Worm (Caenorhabditis elegans) whole organism, dauer: Measurements from ENCODE around the gene W06F12.2.

ENCODE experiments used
- unc-62 ChIP-seq: sonication (generic microtip); optimal IDR thresholded peaks from 2 replicates; lab custom pipeline; 2017; ENCODE audit warnings: missing biosample characterization, missing genetic modification reagents, missing genetic modification characterization

W06F12.2 gene

DNA sequence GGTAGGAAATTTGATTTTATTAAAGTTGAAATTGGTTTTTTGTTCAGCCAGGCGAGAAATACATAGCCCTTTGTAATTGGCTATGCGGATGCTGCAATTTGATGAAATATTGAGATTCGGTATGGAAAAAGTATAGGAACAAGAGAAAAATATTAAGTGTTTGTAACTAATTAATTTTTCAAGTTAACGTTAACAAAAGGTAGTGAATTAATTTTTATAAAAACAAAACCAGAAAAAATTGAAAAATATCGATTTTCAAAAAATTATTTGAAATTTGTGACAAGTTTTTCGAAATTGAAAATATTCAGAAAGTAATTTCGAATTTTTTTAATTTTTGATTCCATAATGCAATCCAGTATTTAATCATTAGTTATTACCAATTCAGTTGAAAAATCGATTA lies at the start of gene W06F12.2:
TSS of gene W06F12.2 (minus strand) at position 101 of the 400 bp plus-strand sequence.
- TF ChIP-seq unc-62 (GFP tag; lab: Kevin White, UChicago) = no peak

DNA sequence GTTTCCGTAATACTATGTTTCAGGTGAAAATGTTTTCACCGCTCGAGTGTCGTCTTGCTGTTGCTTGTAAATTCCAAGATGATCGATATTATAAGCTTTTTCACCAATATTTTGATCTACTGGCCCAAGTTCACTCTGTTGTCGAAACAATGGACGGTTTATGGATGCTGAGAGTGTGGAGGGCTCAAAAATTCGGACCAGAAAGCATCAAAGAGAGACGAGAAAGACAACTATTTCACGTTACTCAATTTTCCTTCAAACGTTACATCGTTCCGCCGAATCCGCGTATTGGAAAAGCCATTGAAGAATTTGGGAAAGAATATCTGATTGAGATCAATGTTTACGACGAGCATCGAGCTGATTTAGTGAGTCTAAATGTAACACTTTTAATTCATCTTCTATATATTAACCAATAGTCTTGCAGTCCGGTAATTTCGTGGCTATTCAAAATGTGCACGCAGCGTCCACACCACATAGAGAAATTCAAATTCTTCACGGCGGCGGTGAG lies 48.8 kb upstream of the W06F12.2 start, which contains the start of gene pot-3:
TSS of gene pot-3 (plus strand) at position 17 of the 508 bp plus-strand sequence.
- TF ChIP-seq unc-62 (GFP tag; lab: Kevin White, UChicago) = no peak

- no peak for TF ChIP-seq unc-62 (GFP tag; lab: Kevin White, UChicago)
These were observed 48.0 kb upstream of the W06F12.2 start for ce11 chrIII:13779360-13780093.

ce11 chrIII:13778816-13779215 lies 47.3 kb upstream of the W06F12.2 start:
- no peak for TF ChIP-seq unc-62 (GFP tag; lab: Kevin White, UChicago)

ce11 chrIII:13772876-13773275 lies 41.4 kb upstream of the W06F12.2 start, which contains the start of gene mdt-29:
mdt-29 (plus strand) TSS chrIII:13773176.
- no peak for TF ChIP-seq unc-62 (GFP tag; lab: Kevin White, UChicago)

- TF ChIP-seq unc-62 (GFP tag; lab: Kevin White, UChicago) = no peak
These were observed 39.7 kb upstream of the W06F12.2 start, which contains the start of the genes cyk-4 and pdr-1 for ce11 chrIII:13771145-13771544. cyk-4 (minus strand) TSS chrIII:13771224. pdr-1 (plus strand) TSS chrIII:13771513.

DNA sequence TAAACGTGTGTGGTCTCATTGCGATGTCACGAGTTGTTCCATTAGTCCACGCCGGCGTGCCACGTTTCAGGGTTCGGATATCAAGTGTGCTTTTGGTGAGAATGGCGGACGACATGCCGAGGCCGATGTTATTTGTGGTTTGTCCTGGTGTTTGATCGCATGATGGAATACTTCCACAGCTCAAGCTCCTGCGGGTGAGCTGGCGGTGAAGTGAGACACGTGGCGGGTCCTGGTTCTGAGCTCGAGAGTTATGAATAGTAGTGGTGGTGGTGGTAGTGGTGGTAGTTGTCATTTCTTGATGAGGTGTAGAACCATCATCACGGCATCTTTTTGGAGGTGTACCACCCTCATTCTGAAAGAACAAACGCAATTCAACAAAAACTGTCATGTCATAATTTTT lies 38.5 kb upstream of the W06F12.2 start:
- no peak for TF ChIP-seq unc-62 (GFP tag; lab: Kevin White, UChicago)

DNA sequence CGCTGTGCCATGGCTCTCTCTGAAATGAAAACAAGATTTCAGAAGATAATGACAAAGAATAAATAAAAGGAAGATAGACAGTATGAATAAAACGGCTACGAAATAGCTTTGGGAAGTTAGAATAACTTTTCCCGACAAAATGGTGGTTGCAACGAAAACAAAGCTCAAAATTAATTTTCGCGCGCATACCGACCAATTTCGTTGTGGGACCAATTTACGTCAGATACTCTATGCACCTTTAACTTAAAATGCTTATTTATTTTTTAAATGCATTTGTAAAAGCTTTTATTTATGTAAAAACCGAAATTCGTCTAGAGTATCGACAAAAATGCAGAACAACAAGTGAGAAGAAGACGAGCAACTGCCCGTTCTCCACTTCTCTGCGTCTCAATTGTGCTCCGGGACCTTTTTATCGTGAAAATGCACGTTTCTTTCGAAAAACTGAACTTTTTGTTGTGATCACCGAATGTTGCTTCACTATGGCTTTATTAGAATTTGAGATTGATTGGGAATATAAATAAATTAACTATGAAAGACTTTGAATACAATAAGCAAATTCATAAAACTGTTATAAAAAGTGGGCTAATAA lies 36.7 kb upstream of the W06F12.2 start, which contains the start of gene rml-1:
TSS of gene rml-1 (minus strand) at position 19 of the 589 bp plus-strand sequence.
- no peak for TF ChIP-seq unc-62 (GFP tag; lab: Kevin White, UChicago)

DNA sequence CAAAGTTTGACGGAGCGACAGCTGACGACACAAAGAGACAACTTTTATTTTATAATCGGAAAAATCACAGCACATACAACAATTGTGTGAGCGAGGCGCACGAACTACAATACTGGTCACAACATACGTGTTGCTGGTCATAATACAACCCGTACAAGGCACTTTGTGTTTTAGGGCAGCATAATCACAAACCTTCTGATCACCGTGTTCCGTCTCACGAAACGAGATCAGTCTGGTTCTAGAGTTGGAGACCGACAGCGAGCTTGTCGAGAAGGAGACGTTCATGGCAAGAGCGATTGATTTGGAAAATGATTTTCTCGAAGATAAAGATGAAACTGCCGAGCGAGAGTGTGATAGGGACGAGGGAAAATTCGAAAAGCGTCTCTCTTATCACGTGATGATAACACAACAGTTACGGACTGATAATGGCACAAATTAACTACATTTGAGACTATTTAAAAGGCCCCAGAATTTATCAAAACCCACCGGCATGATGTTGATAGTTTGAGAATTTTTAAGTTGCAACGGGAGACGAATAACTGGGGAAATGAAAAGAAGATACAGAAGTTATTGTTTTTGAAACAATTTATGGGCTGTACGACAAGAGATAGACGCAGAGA lies 35.3 kb upstream of the W06F12.2 start:
- no peak for TF ChIP-seq unc-62 (GFP tag; lab: Kevin White, UChicago)

DNA sequence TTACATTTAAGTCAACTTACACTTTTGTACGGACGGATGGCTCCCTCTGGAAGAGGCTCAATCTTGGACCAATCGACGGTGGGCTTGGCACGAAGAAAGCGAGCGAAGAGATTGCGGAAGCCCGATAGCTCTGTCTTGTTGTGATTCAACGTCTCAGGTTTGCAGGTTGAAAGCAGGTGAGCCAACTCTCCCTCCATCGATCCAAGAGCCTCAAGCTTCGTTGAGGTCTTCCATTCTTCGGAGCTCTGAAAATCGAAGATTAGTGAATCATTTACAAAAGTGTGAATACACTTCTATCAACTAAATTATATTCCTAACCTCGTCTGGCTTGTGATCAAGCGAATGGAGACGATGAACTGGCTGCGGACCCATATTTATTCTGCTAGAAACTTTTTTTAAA lies 34.3 kb upstream of the W06F12.2 start:
- TF ChIP-seq unc-62 (GFP tag; lab: Kevin White, UChicago) = no peak

DNA sequence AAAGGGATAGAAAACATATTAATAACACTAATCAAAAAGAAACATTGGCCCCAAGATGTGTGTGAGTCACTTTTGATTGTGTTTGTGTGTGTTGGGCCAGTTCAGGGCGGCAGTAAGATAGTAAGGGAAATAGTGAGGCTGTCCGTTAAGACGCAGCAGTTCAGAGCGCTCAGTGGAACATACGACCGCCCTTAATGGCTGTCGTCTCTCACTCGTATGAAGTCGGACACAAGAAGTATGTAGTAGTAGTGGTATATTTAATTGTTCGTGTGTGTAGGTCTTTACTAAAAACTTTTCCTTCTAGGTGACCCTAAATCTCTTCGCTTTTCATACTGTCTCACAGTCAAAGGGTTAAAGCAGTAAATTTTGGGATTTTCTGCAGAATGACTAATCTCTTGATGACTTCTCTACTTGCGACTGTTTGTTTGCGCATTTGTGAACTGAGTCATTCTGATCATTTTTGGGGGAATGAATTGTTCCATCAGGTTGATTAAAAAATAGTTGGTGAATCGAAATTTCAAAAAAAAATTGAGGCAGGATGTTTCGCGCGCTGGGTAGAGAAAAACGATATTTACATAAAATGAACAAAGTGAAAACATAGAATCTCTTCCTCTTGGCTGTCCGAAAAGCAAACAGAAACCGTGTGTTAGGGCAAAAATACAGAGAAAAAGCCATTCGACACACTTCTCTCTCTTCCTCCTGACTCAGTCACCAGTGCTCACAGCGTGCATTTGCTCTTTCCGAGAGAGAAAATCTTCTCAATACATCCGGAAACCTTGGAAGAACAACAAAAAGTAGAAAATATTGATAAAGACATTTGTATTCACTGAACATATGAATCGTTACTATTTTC lies 32.0 kb upstream of the W06F12.2 start:
- TF ChIP-seq unc-62 (GFP tag; lab: Kevin White, UChicago) = no peak

ce11 chrIII:13762046-13762445 lies 30.6 kb upstream of the W06F12.2 start, which contains the start of gene dbn-1:
dbn-1 (minus strand) TSS chrIII:13762069.
- TF ChIP-seq unc-62 (GFP tag; lab: Kevin White, UChicago) = no peak

DNA sequence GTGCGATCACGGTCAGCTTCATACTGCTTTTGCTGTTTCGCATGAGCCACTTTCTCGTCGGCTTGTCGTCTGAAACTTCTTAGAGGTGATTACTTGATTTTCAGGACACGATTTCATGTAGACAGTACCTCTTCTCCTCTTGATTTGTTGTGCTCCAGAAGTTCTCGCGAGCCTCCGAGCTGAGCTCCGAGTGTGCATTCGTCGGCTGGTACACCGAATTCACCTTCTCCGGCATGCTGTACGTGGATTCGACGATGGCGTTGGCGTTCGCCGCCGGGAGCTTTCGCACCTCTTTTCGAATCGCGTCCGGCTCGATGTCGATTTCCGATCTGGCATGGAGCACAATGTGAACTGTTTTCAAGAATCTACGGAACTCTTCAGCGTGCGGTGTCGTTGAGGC lies 29.5 kb upstream of the W06F12.2 start:
- TF ChIP-seq unc-62 (GFP tag; lab: Kevin White, UChicago) = no peak

- no peak for TF ChIP-seq unc-62 (GFP tag; lab: Kevin White, UChicago)
These were observed 28.2 kb upstream of the W06F12.2 start for ce11 chrIII:13759691-13760090.

ce11 chrIII:13755689-13756088 lies 24.2 kb upstream of the W06F12.2 start, which contains the start of gene toca-2:
toca-2 (plus strand) TSS chrIII:13755896.
- TF ChIP-seq unc-62 (GFP tag; lab: Kevin White, UChicago) = no peak
